Fruit fly (Drosophila melanogaster) ovary, adult (tissue): ENCODE data around the gene CG1544.

ENCODE experiments used
- CG17801 ChIP-seq: fragments of 200-800 bp; optimal IDR thresholded peaks from 2 replicates; lab custom pipeline; 2019; ENCODE audit warnings: missing biosample characterization, mild to moderate bottlenecking, missing genetic modification characterization, moderate library complexity; ENCODE audit not compliant: partially characterized antibody

Gene CG1544

DNA sequence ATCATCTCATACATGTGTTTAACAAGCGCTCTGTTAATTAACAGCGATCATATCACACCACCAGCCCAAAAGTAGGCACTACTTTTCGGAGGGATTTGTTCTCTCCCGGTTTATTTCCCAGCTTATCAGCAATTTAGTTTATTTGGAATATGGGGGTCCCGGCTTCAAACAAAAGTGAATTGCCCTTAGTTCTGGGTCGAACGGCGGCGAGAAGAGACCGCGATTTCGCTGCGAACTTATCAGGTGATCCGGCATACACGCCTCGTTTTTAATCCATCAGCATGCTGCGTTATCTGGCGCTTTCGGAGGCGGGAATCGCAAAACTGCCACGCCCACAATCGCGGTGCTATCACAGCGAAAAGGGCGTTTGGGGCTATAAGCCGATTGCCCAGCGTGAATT, at the start of gene CG1544:
TSS of gene CG1544 (plus strand) at position 186 of the 400 bp plus-strand sequence.
- TF ChIP-seq CG17801 (GFP tag; lab: Kevin White, UChicago), result peak; percentile 31

DNA sequence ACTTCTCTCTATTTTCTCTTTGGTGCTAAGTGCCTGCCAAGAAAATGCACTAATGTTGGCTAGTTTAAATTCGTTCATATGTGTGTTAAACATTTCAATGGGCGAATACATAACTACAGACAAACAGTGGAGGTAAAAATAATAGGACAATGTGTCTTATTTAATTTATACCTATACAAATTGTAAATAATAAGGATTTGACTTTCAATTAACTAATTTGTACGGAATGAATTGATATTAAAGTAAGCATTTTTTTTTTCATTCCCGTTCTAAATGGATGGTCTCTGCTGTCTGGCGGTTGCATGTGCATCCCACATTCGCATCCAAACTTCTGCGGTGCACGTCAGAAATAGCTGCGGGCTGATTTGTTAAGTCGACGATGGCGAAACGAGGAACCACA, 49.8 kb upstream of the CG1544 start:
- no peak for TF ChIP-seq CG17801 (GFP tag; lab: Kevin White, UChicago)

DNA sequence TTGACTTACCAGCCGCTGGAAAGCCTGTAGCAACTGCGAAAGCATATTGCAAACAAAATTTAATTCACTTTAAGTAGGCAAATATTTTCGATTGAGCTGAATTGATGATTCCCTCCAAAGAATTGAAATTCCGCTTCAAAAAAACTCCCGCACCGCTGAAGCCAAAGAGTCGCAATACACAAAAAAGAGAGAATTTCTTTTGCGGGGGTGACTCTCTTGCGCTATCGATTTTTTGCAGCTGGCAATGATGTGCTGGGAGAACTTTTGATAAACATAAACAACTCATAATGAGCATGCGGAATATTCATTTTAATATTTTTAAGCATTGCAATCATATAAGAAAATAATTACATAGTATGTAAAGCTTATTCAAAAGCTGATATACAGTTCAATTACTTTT, 28.3 kb upstream of the CG1544 start:
- TF ChIP-seq CG17801 (GFP tag; lab: Kevin White, UChicago), result no peak

DNA sequence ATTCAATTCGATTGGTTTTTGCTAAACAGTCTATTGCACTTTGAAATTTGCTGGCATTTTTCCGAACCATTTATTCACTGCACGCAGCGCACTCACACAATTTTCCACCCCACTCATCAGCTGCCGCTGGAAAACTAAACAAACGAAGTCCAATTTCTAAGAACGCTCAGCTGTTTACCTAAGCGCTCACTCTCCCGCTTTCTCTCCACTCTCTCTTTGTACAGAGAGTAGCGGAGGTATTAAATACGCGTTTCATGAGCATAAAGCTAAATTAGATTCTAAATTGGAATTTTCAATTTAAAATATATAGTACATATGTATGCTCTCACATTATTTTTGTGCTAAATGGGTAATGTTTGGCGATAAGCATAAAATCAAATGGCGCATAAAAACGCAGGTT, 27.7 kb upstream of the CG1544 start, which contains the start of gene stops:
TSS of gene stops (minus strand) at position 139 of the 400 bp plus-strand sequence.
- TF ChIP-seq CG17801 (GFP tag; lab: Kevin White, UChicago), result no peak

DNA sequence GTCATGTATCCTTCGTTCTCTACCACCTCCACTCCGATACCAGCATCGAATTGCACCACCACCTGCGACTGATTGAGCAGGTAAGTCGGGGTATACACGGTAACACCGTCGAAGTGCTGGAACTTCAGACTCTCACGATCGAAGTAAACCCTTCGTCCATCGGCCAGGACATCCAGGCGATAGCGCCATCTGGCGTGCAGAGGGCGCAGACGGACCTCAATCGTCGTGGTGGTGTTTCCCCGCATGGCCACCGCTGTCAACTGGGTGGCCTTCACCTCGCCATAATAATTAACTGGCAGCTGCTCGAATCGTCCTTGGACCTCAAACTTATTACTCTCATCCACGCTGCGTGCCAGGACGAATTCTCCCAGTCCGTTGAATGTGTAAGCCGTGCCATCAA, 14.9 kb upstream of the CG1544 start:
- no peak for TF ChIP-seq CG17801 (GFP tag; lab: Kevin White, UChicago)

DNA sequence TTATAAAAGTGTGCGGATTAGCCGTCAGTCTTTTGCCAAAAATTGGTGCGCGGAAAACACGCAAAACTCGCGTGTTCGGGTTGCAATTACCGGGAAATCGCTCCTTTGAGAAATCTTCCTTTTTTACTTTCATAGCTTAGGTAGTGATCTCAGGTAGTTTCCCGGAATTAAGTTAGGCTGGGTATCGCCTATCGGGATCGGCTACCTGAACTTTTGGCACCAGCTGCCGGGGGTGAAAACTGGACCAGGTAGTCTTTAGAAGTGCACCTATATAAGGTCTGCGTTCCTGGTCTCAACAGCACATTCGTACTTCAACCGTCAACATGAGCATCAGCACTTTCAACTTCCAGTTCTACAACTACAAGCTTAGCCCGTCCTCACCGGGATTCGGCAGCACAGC, 3.7 kb upstream of the CG1544 start, which contains the start of gene bnk:
TSS of gene bnk (plus strand) at position 301 of the 400 bp plus-strand sequence.
- no peak for TF ChIP-seq CG17801 (GFP tag; lab: Kevin White, UChicago)

DNA sequence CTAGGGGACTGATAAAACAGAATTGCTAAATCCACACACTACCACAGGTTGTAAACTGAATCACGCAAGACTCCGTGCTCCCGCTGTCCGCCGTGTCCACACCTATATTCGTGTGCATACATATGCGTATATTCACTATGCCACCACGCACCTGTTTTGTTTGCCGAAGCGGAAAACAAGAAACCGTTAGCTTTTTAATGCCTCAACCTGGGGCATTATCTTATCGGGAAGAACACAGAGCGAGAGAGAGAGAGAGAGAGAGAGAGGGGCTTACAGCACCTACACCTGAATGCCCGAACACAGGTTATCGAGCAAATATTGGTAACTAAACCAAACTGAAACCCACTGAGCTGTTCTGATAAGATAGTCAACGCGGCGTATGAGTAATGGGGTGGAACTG, 2.1 kb upstream of the CG1544 start:
- no peak for TF ChIP-seq CG17801 (GFP tag; lab: Kevin White, UChicago)

DNA sequence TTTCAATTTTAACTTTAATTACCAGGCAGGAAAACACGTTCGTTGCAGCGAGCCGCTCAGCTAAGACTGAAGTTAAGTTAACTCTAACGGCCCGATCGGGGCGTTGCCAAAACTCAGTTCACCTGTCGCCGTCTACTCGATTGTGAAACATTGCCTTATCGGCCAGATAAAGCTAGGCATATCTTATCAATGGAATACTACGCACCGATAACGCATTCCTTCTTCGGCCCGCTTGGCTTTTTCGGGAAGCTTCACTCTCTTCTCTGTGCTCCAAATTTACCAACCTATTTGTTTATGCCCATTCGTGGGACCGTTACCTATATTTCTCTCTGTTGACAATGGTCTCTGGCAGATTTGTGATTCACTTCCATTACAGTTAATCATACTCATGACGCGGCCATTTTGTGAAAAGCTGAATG, 1.0 kb upstream of the CG1544 start, which contains the start of gene mesh:
TSS of gene mesh (minus strand) at position 68 of the 419 bp plus-strand sequence.
- no peak for TF ChIP-seq CG17801 (GFP tag; lab: Kevin White, UChicago)

DNA sequence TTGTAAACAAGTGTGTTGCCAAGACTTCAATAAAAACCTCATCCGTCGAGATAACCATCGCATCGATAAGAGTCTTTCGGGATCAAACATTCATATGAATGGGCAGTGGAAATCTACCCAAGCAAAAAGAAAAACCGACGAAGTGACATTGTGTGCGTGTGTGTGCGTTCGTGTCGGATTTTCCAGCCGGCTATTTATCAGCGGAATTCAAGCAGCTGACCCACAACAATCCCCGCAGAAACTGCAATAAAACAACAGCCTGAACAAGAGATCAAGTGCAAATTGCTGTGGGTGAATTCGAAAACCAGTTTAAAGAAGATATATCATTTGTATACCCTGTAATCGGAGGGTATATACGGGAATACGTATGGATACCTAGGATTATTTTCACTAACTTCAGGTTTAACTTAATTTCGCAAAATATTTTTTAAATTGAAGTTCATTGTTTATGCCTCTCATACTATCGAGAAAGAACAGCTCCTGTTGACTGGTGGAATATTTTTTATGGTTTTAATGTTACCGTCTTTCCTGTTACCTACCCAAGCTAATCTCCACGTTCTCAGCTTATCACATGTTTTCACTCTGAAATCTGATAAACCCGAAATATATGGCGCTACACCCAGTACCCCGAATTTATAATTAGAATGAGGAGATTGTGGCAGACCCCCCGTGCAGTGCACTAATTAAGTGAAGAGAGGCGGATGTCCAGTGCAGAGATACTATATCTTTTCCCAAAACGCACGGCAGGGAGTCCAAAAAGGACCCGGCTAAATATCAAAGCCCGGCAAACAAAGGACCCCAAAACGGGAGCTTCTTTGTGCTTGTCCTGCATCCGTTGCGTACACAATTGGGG, 652 bp downstream of the CG1544 start:
- TF ChIP-seq CG17801 (GFP tag; lab: Kevin White, UChicago), result no peak

DNA sequence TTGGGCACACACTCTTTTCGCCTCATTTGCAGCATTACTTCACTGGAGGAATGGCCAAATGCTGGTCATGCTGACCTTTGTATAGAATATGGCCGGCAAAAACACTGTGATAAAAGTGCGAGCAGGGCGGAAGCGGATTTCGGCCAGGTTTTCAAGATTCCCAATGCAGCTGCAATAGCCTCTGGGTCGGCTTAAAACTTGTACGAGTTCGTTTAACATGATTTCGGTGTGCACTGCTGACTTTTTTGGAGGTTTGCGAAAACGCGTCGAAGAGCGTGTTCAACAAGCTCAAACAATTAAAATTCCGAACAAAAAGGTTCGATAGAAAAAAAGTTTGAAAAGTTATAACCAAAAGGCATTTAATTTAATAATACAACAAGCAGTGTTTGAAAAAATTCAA, 13.9 kb downstream of the CG1544 start, which contains the start of gene chp:
TSS of gene chp (minus strand) at position 101 of the 400 bp plus-strand sequence.
- no peak for TF ChIP-seq CG17801 (GFP tag; lab: Kevin White, UChicago)

DNA sequence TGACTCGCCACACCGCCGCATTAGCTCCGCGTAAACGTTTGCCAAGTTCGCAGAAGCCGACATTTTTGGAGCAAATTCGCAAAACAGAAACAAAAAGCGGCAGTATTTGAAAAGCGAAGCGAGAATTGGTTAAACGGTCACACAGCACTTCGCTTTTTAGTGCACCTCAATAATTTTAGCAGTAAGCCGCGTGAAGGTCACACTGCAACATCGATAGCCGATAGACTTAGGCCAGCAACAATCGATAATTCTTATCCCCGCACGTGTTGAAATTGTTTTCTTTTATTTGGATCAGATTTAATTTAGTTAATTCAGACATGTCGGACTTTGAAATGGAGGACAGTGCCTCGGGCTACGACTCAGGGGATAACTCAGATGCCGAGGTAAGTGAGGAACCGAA, 16.5 kb downstream of the CG1544 start, which contains the start of the genes Zwilch and CG1542:
TSS of gene Zwilch (minus strand) at position 150 of the 400 bp plus-strand sequence.
TSS of gene CG1542 (plus strand) at position 232 of the 400 bp plus-strand sequence.
- peak; percentile 3 for TF ChIP-seq CG17801 (GFP tag; lab: Kevin White, UChicago)

DNA sequence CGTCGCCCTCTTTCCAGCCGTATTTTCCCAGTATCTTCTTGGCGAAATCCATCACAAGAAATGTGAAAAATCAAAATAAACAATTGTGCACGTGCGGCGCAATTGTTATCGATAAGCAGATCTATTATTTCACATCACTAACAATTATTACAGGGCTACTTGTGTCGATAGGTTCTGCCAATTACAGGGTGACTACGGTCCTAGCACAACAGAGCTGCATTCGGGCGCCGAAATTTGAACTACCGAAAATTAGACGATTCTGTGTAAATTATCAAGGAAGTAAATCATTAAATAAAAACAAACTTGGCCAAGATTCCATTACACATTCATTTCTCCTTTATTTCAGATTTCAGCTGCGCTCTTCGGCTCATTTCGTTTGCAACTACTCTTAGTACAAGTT, 19.1 kb downstream of the CG1544 start, which contains the start of gene CG15561:
TSS of gene CG15561 (minus strand) at position 113 of the 400 bp plus-strand sequence.
- peak; percentile 57 for TF ChIP-seq CG17801 (GFP tag; lab: Kevin White, UChicago)

DNA sequence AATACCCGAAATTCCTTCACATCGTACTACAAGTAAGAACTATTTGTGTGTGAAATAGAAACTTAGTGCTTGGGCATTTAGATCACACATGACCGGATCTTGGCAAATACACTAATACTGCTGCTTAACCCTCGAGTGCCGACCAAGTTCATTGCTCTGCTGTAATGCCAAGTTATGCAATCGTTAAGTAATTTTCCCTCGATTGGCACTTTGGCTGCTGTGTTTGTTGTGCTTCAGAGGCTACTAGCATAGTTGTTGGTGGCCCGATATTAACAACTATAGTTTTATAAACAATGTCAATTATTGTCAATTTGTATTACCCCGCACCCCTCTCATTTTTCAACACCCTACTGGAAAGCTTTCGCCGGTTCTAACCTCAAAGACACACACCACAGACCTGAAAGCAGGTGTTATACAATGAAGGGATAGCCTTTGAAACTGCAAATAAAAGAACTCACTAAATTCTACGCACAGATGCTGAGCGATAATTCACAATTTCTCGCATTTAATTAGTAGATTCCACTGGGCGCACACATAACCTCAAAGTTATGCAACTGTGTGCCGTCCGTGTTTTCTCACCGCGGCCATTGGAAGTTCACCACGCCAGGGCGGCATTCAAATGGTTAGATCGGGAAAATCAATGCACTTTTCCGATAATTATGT, 21.6 kb downstream of the CG1544 start:
- TF ChIP-seq CG17801 (GFP tag; lab: Kevin White, UChicago), result peak; percentile 12

DNA sequence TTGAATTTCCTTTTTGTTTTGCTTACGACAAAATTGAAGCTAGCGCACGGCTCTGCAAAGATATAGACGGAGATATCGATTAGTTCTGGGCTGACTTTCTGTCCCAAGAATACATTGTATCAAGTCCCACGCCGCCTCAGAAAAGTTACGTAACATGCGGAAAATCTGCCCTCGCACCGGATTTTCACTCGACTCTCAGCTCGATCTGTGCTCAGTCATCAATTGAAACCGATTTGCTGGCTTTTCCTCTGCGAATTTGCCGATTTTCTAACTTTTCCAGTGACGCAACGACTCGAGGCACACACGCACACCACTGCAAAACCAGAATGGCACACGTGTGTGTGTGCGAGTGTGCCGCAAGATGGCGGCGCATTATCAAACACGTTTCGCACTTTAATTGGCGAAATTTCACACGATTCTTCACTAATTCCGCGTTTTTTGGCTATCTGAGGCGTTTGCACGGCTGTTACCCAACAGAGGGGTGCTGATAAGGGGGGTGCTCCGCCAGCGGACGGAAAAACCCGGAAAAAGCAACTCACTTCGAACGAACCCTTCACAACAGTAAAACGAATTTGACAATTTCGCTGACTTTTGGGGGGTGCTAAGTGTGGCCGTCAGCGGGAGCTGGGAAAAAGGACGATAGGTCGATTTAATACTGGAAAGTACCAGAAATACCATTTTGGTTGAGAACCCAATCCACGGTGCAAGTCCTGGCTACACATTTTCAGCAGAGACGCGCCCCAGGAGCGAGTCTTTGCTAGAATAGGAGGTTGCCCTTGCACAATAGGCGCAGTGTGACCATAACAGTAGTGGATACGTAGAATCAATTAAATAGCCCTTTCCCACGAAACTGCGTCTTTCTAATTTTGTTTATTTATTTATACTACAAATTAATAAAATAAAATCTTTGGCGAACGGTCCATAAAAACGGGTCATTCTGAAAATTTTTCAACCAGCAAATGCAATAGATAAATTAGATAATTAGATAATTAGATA, 22.6 kb downstream of the CG1544 start, which contains the start of gene ATPsynC:
TSS of gene ATPsynC (minus strand) at position 634 of the 996 bp plus-strand sequence.
- TF ChIP-seq CG17801 (GFP tag; lab: Kevin White, UChicago), result peak; percentile 46
